Fruit fly (Drosophila melanogaster): ENCODE measurements around the gene danr.

Gene danr

DNA sequence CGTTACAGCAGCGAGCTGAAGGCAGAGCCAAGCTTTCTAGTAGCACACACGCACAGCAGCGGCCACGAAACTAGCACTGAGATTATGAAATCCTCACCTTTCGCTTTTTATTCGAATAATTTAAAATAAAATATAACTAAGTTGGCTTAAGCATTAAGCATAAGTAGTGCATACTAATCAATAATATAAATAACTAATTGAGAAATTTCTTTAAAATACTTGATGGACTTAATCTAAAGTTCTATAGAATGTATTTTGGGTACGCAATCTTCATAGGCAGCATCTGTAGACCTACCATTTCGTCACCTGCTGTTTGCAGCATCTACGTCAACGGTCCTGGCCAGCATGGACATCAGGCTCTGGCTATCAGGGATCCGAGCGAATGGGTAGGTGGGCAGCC is 14.5 kb downstream of the danr start (continued):
- TF ChIP-seq CG16863 (GFP tag; optimal IDR thresholded peaks at IDR 0.05) (no peak), lmd (GFP tag; IDR thresholded peaks at IDR 0.05) (no peak), grau (tag; optimal IDR thresholded peaks at IDR 0.05) (peak; percentile 46), CG8924 (tag; optimal IDR thresholded peaks at IDR 0.05) (peak; percentile 35), CG10209 (GFP tag; optimal IDR thresholded peaks at IDR 0.05) (peak; percentile 13), CG9817 (tag; optimal IDR thresholded peaks at IDR 0.05) (peak; percentile 7), CoRest (tag; optimal IDR thresholded peaks at IDR 0.05) (peak; percentile 27), Fer3 (tag; optimal IDR thresholded peaks at IDR 0.05) (peak; percentile 25), CG2712 (tag; optimal IDR thresholded peaks at IDR 0.05) (peak; percentile 30)

- no peak for TF ChIP-seq CG31365 (tag; optimal IDR thresholded peaks at IDR 0.05)
- TF ChIP-seq PHDP (tag; optimal IDR thresholded peaks at IDR 0.05), result no peak
- TF ChIP-seq ara (GFP tag; IDR thresholded peaks at IDR 0.05), result no peak
- TF ChIP-seq CG18764 (GFP tag; optimal IDR thresholded peaks at IDR 0.05), result no peak
- no peak for TF ChIP-seq CG10321 (GFP tag; IDR thresholded peaks at IDR 0.05)
- no peak for TF ChIP-seq prd (optimal IDR thresholded peaks at IDR 0.05)
- TF ChIP-seq prd (GFP tag; IDR thresholded peaks at IDR 0.05), result no peak
- no peak for TF ChIP-seq nmo (GFP tag; optimal IDR thresholded peaks at IDR 0.05)
- no peak for TF ChIP-seq CG9932 (GFP tag; IDR thresholded peaks at IDR 0.05)
- no peak for TF ChIP-seq D19A (tag; optimal IDR thresholded peaks at IDR 0.05)
- no peak for TF ChIP-seq CG15073 (GFP tag; optimal IDR thresholded peaks at IDR 0.05)
- no peak for TF ChIP-seq CG31441 (GFP tag; IDR thresholded peaks at IDR 0.05)
- TF ChIP-seq sr (GFP tag; IDR thresholded peaks at IDR 0.05), result no peak
- no peak for TF ChIP-seq CG33213 (GFP tag; optimal IDR thresholded peaks at IDR 0.05)
- no peak for TF ChIP-seq CG14860 (GFP tag; IDR thresholded peaks at IDR 0.05; ENCODE audit: partially characterized antibody)
- peak; percentile 64 for TF ChIP-seq Ets65A (GFP tag)
- no peak for TF ChIP-seq pita (GFP tag; optimal IDR thresholded peaks at IDR 0.05)
- TF ChIP-seq CG7556 (GFP tag; optimal IDR thresholded peaks at IDR 0.05), result no peak
- TF ChIP-seq dmrt11E (tag; optimal IDR thresholded peaks at IDR 0.05), result no peak
- no peak for TF ChIP-seq MTF-1 (GFP tag; optimal IDR thresholded peaks at IDR 0.05; ENCODE audit: borderline replicate concordance)
- no peak for TF ChIP-seq CG1602 (GFP tag; optimal IDR thresholded peaks at IDR 0.05)
- TF ChIP-seq kay (GFP tag; optimal IDR thresholded peaks at IDR 0.05), result no peak
- TF ChIP-seq usp (GFP tag; optimal IDR thresholded peaks at IDR 0.05), result no peak
- no peak for TF ChIP-seq CG15479 (GFP tag; optimal IDR thresholded peaks at IDR 0.05)
- no peak for TF ChIP-seq CG2116 (GFP tag; optimal IDR thresholded peaks at IDR 0.05)
- no peak for TF ChIP-seq Nf-YB (GFP tag; optimal IDR thresholded peaks at IDR 0.05)
- TF ChIP-seq CoRest (tag; optimal IDR thresholded peaks at IDR 0.05), result no peak
- TF ChIP-seq Hey (tag; optimal IDR thresholded peaks at IDR 0.05), result no peak
- TF ChIP-seq Drgx (GFP tag; IDR thresholded peaks at IDR 0.05), result no peak
- no peak for TF ChIP-seq slp2 (GFP tag; optimal IDR thresholded peaks at IDR 0.05)
- no peak for TF ChIP-seq CG9797 (GFP tag; optimal IDR thresholded peaks at IDR 0.05)
- no peak for TF ChIP-seq Sry-δ (GFP tag; optimal IDR thresholded peaks at IDR 0.05)
- no peak for TF ChIP-seq seq (GFP tag; IDR thresholded peaks at IDR 0.05)
- peak; percentile 66 for TF ChIP-seq Deaf1 (tag; optimal IDR thresholded peaks at IDR 0.05)
- no peak for TF ChIP-seq CG2678 (tag; optimal IDR thresholded peaks at IDR 0.05)
- TF ChIP-seq Scr (GFP tag; IDR thresholded peaks at IDR 0.05; ENCODE audit: partially characterized antibody), result no peak
- no peak for TF ChIP-seq bab2 (GFP tag; optimal IDR thresholded peaks at IDR 0.05)
- TF ChIP-seq Ravus (GFP tag; IDR thresholded peaks at IDR 0.05), result no peak
- no peak for TF ChIP-seq dati (GFP tag; IDR thresholded peaks at IDR 0.05)
- no peak for TF ChIP-seq fd3F (GFP tag; optimal IDR thresholded peaks at IDR 0.05)
- no peak for TF ChIP-seq dm (GFP tag; optimal IDR thresholded peaks at IDR 0.05)
- TF ChIP-seq Meics (GFP tag; optimal IDR thresholded peaks at IDR 0.05), result no peak
- TF ChIP-seq lilli (GFP tag; optimal IDR thresholded peaks at IDR 0.05), result no peak
- TF ChIP-seq yki (optimal IDR thresholded peaks at IDR 0.05), result no peak
These were observed 23.6 kb downstream of the danr start for dm6 chr3R:25161520-25161919.
